Fruit fly (Drosophila melanogaster) whole organism, embryonic: ENCODE results near the gene Ctr9.

ENCODE experiments used
- Antp ChIP-seq: fragments of 200-800 bp; sonication (Bioruptor generic); optimal IDR thresholded peaks from 3 replicates; lab custom pipeline; 2016; ENCODE audit warnings: missing biosample characterization, missing genetic modification characterization
- Atf3 ChIP-seq: fragments of 200-800 bp; sonication (Bioruptor generic); optimal IDR thresholded peaks from 3 replicates; lab custom pipeline; 2016; ENCODE audit warnings: missing biosample characterization, missing genetic modification characterization
- CG10543 ChIP-seq: fragments of 200-800 bp; sonication (Bioruptor generic); optimal IDR thresholded peaks from 3 replicates; lab custom pipeline; 2017; ENCODE audit warnings: missing biosample characterization, mild to moderate bottlenecking, missing genetic modification characterization, moderate library complexity
- CG11560 ChIP-seq: fragments of 200-800 bp; sonication (Bioruptor generic); IDR thresholded peaks from 3 replicates; pipeline ENCODE4 v1.3.6; 2022; ENCODE audit warnings: missing biosample characterization, missing genetic modification characterization
- CG12071 ChIP-seq: fragments of 200-800 bp; sonication (Bioruptor generic); optimal IDR thresholded peaks from 3 replicates; lab custom pipeline; 2018; ENCODE audit warnings: missing biosample characterization, mild to moderate bottlenecking, missing genetic modification characterization
- CG15514 ChIP-seq: fragments of 200-800 bp; sonication (Bioruptor generic); optimal IDR thresholded peaks from 3 replicates; lab custom pipeline; 2017; ENCODE audit warnings: missing biosample characterization, missing genetic modification characterization, mild to moderate bottlenecking, moderate library complexity, missing genetic modification reagents
- CG1603 ChIP-seq: fragments of 200-800 bp; sonication (Bioruptor generic); optimal IDR thresholded peaks from 2 replicates; lab custom pipeline; 2019; ENCODE audit warnings: missing biosample characterization, mild to moderate bottlenecking, missing genetic modification characterization, moderate library complexity
- CG17186 ChIP-seq: fragments of 200-800 bp; sonication (Bioruptor generic); optimal IDR thresholded peaks from 3 replicates; lab custom pipeline; 2017; ENCODE audit warnings: missing biosample characterization, missing genetic modification reagents, missing genetic modification characterization
- CG1792 ChIP-seq: fragments of 200-800 bp; sonication (Bioruptor generic); optimal IDR thresholded peaks from 2 replicates; lab custom pipeline; 2016; ENCODE audit warnings: missing biosample characterization, missing genetic modification characterization
- CG18619 ChIP-seq: fragments of 200-800 bp; sonication (Bioruptor generic); optimal IDR thresholded peaks from 3 replicates; lab custom pipeline; 2017; ENCODE audit warnings: missing biosample characterization, mild to moderate bottlenecking, missing genetic modification characterization
- CG2116 ChIP-seq: fragments of 200-800 bp; sonication (Bioruptor generic); optimal IDR thresholded peaks from 3 replicates; lab custom pipeline; 2018; ENCODE audit warnings: missing biosample characterization, mild to moderate bottlenecking, missing genetic modification characterization
- CG3838 ChIP-seq: fragments of 200-800 bp; sonication (Bioruptor generic); optimal IDR thresholded peaks from 3 replicates; lab custom pipeline; 2016; ENCODE audit warnings: missing biosample characterization, missing genetic modification characterization
- CG6689 ChIP-seq: fragments of 200-800 bp; sonication (Bioruptor generic); IDR thresholded peaks from 2 replicates; pipeline ENCODE4 v1.3.6; 2022; ENCODE audit warnings: missing biosample characterization, missing genetic modification characterization
- CG6854 ChIP-seq: fragments of 200-800 bp; sonication (Bioruptor generic); optimal IDR thresholded peaks from 3 replicates; lab custom pipeline; 2017; ENCODE audit warnings: missing biosample characterization, mild to moderate bottlenecking, missing genetic modification characterization
- CG8359 ChIP-seq: fragments of 200-800 bp; sonication (Bioruptor generic); optimal IDR thresholded peaks from 2 replicates; lab custom pipeline; 2017; ENCODE audit warnings: missing biosample characterization, mild to moderate bottlenecking, missing genetic modification characterization, borderline replicate concordance
- ERR ChIP-seq: fragments of 200-800 bp; sonication (Bioruptor generic); optimal IDR thresholded peaks from 2 replicates; lab custom pipeline; 2016; ENCODE audit warnings: missing biosample characterization, missing genetic modification characterization
- Elba2 ChIP-seq: fragments of 200-800 bp; sonication (Bioruptor generic); optimal IDR thresholded peaks from 3 replicates; lab custom pipeline; 2016; ENCODE audit warnings: missing biosample characterization, missing genetic modification characterization
- Ets65A ChIP-seq: fragments of 200-800 bp; sonication (Bioruptor generic); peaks from one replicate; lab custom pipeline; 2016; ENCODE audit warnings: missing biosample characterization, missing genetic modification characterization
- Fer2 ChIP-seq: fragments of 200-800 bp; sonication (Bioruptor generic); optimal IDR thresholded peaks from 2 replicates; lab custom pipeline; 2018; ENCODE audit warnings: missing biosample characterization, mild to moderate bottlenecking, missing genetic modification characterization, moderate library complexity
- HmgD ChIP-seq: fragments of 200-800 bp; sonication (Bioruptor generic); optimal IDR thresholded peaks from 3 replicates; lab custom pipeline; 2016; ENCODE audit warnings: missing biosample characterization, missing genetic modification characterization
- MTF-1 ChIP-seq: fragments of 200-800 bp; sonication (Bioruptor generic); optimal IDR thresholded peaks from 2 replicates; lab custom pipeline; 2018; ENCODE audit warnings: missing biosample characterization, mild to moderate bottlenecking, missing genetic modification characterization, borderline replicate concordance
- NK7.1 ChIP-seq: fragments of 200-800 bp; sonication (Bioruptor generic); optimal IDR thresholded peaks from 3 replicates; lab custom pipeline; 2016; ENCODE audit warnings: missing biosample characterization, missing genetic modification characterization
- Nf-YB ChIP-seq: fragments of 200-800 bp; sonication (Bioruptor generic); optimal IDR thresholded peaks from 3 replicates; lab custom pipeline; 2019; ENCODE audit warnings: missing biosample characterization, mild to moderate bottlenecking, missing genetic modification characterization, moderate library complexity
- Ptx1 ChIP-seq: fragments of 200-800 bp; sonication (Bioruptor generic); IDR thresholded peaks from 2 replicates; pipeline ENCODE4 v1.3.6; 2022; ENCODE audit warnings: missing biosample characterization, missing genetic modification characterization
- Rx ChIP-seq: fragments of 200-800 bp; sonication (Bioruptor generic); IDR thresholded peaks from 2 replicates; pipeline ENCODE4 v1.3.6; 2022; ENCODE audit warnings: missing biosample characterization, missing genetic modification characterization
- Tbp ChIP-seq: fragments of >200 bp; optimal IDR thresholded peaks from 2 replicates; lab custom pipeline; 2018; ENCODE audit warnings: missing biosample characterization, missing genetic modification characterization
- al ChIP-seq: fragments of 200-800 bp; sonication (Bioruptor generic); IDR thresholded peaks from 2 replicates; pipeline ENCODE4 v1.3.6; 2022; ENCODE audit warnings: missing biosample characterization, missing genetic modification characterization
- ase ChIP-seq: fragments of 200-800 bp; sonication (Bioruptor generic); IDR thresholded peaks from 3 replicates; pipeline ENCODE4 v1.3.6; 2022; ENCODE audit warnings: missing biosample characterization, missing genetic modification characterization
- bsh ChIP-seq, 2 experiments: fragments of 200-800 bp; sonication (Bioruptor generic); optimal IDR thresholded peaks; 2 replicates each; lab custom pipeline; 2017 to 2018; ENCODE audit warnings: mild to moderate bottlenecking in 2 of 2, missing biosample characterization in 2 of 2, missing genetic modification characterization in 2 of 2, moderate library complexity in 1 of 2
- btn ChIP-seq: fragments of 200-800 bp; sonication (Bioruptor generic); optimal IDR thresholded peaks from 2 replicates; lab custom pipeline; 2016; ENCODE audit warnings: missing biosample characterization, missing genetic modification characterization
- chif ChIP-seq, 2 experiments: fragments of 200-800 bp; sonication (Bioruptor generic); optimal IDR thresholded peaks; 3 replicates each; lab custom pipeline; 2016; ENCODE audit warnings: missing biosample characterization in 2 of 2, missing genetic modification characterization in 2 of 2
- ci ChIP-seq: fragments of 200-800 bp; sonication (Bioruptor generic); IDR thresholded peaks from 3 replicates; pipeline ENCODE4 v1.3.6; 2022; ENCODE audit warnings: missing biosample characterization, missing genetic modification characterization
- dmrt99B ChIP-seq: fragments of 200-800 bp; sonication (Bioruptor generic); optimal IDR thresholded peaks from 2 replicates; lab custom pipeline; 2018; ENCODE audit warnings: missing biosample characterization, mild to moderate bottlenecking, missing genetic modification characterization, moderate library complexity
- emc ChIP-seq: fragments of 200-800 bp; sonication (Bioruptor generic); optimal IDR thresholded peaks from 2 replicates; lab custom pipeline; 2016; ENCODE audit warnings: missing biosample characterization, missing genetic modification characterization
- maf-S ChIP-seq: fragments of 200-800 bp; sonication (Bioruptor generic); optimal IDR thresholded peaks from 2 replicates; lab custom pipeline; 2016; ENCODE audit warnings: missing biosample characterization, missing genetic modification characterization
- mam ChIP-seq: fragments of 200-800 bp; sonication (Bioruptor generic); optimal IDR thresholded peaks from 3 replicates; lab custom pipeline; 2016; ENCODE audit warnings: missing biosample characterization, missing genetic modification characterization
- nau ChIP-seq: fragments of 200-800 bp; sonication (Bioruptor generic); optimal IDR thresholded peaks from 3 replicates; lab custom pipeline; 2017; ENCODE audit warnings: missing biosample characterization, mild to moderate bottlenecking, missing genetic modification characterization, missing genetic modification reagents
- nom ChIP-seq: fragments of 200-800 bp; sonication (Bioruptor generic); optimal IDR thresholded peaks from 2 replicates; lab custom pipeline; 2017; ENCODE audit warnings: missing biosample characterization, missing genetic modification characterization, mild to moderate bottlenecking, moderate library complexity, missing genetic modification reagents
- org-1 ChIP-seq: fragments of 200-800 bp; sonication (Bioruptor generic); optimal IDR thresholded peaks from 2 replicates; lab custom pipeline; 2017; ENCODE audit warnings: missing biosample characterization, missing genetic modification characterization
- p53 ChIP-seq: fragments of 200-800 bp; sonication (Bioruptor generic); optimal IDR thresholded peaks from 2 replicates; lab custom pipeline; 2016; ENCODE audit warnings: missing biosample characterization, missing genetic modification characterization
- pzg ChIP-seq: fragments of 200-800 bp; sonication (Bioruptor generic); optimal IDR thresholded peaks from 3 replicates; lab custom pipeline; 2018; ENCODE audit warnings: missing biosample characterization, mild to moderate bottlenecking, missing genetic modification characterization, moderate library complexity
- repo ChIP-seq: fragments of 200-800 bp; sonication (Bioruptor generic); optimal IDR thresholded peaks from 2 replicates; lab custom pipeline; 2016; ENCODE audit warnings: missing biosample characterization, missing genetic modification characterization
- row ChIP-seq: fragments of 200-800 bp; sonication (Bioruptor generic); IDR thresholded peaks from 3 replicates; pipeline ENCODE4 v1.3.6; 2022; ENCODE audit warnings: missing biosample characterization, missing genetic modification characterization
- sens ChIP-seq: fragments of 200-800 bp; sonication (Bioruptor generic); peaks from one replicate; lab custom pipeline; 2016; ENCODE audit warnings: missing biosample characterization, missing genetic modification characterization
- sens-2 ChIP-seq: fragments of 200-800 bp; sonication (Bioruptor generic); IDR thresholded peaks from 2 replicates; pipeline ENCODE4 v1.3.6; 2022; ENCODE audit warnings: missing biosample characterization, missing genetic modification characterization
- sr ChIP-seq: fragments of 200-800 bp; sonication (Bioruptor generic); IDR thresholded peaks from 3 replicates; pipeline ENCODE4 v1.3.6; 2022; ENCODE audit warnings: missing biosample characterization, missing genetic modification characterization
- tup ChIP-seq: fragments of 200-800 bp; sonication (Bioruptor generic); optimal IDR thresholded peaks from 2 replicates; lab custom pipeline; 2016; ENCODE audit warnings: missing biosample characterization, mild to moderate bottlenecking, missing genetic modification characterization, moderate library complexity
- z ChIP-seq: fragments of 200-800 bp; sonication (Bioruptor generic); IDR thresholded peaks from 3 replicates; pipeline ENCODE4 v1.3.6; 2022; ENCODE audit warnings: missing biosample characterization, missing genetic modification characterization
- zfh1 ChIP-seq: fragments of 200-800 bp; sonication (Bioruptor generic); IDR thresholded peaks from 3 replicates; pipeline ENCODE4 v1.3.6; 2022; ENCODE audit warnings: missing biosample characterization, missing genetic modification characterization

Ctr9 gene

DNA sequence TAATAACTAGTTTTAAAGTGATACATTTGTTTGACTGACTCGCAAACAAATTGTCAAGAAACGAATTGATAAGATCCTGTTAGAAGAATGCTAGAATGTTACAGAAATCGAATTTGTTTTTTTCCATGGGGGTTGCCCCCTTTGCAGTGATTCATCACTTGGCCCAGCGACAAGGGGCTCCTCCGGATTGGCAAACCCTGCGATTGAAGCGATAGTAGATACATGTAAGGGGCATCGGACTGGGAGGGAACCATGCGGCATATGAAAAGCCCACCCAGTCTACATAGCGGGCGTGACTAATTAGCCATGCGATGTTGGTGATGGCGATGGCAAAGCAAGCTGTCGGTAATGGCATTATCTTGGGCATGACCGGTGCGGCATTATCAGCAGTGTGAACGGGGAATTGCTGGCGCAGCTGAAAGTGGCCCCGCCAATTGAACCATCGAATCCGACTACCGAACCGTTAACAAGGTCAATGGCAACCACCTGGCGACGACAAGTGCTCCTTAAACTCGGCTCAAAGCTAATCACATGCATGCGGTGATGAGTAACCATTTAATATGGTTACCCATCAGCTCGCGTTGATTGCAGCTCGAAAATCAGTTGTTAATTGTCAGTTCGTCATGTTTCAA lies 40.0 kb downstream of the Ctr9 start (continued):
- TF ChIP-seq dmrt99B (tag; lab: Kevin White, UChicago): no peak
- TF ChIP-seq ERR (GFP tag; lab: Kevin White, UChicago): no peak
- no peak for TF ChIP-seq repo (GFP tag; lab: Kevin White, UChicago)
- TF ChIP-seq pzg (GFP tag; lab: Kevin White, UChicago): no peak
- no peak for TF ChIP-seq mam (GFP tag; lab: Kevin White, UChicago)
- no peak for TF ChIP-seq MTF-1 (GFP tag; lab: Kevin White, UChicago)
- TF ChIP-seq CG10543 (GFP tag; lab: Kevin White, UChicago): peak; percentile 44
- no peak for TF ChIP-seq sr (GFP tag; lab: Robert Waterston, UW)
- no peak for TF ChIP-seq Elba2 (GFP tag; lab: Kevin White, UChicago)
- no peak for TF ChIP-seq org-1
- TF ChIP-seq al (GFP tag; lab: Robert Waterston, UW): no peak
- no peak for TF ChIP-seq p53 (GFP tag; lab: Kevin White, UChicago)
- TF ChIP-seq CG1792 (GFP tag; lab: Kevin White, UChicago): no peak
- TF ChIP-seq CG18619 (GFP tag; lab: Kevin White, UChicago): no peak
- no peak for TF ChIP-seq Nf-YB (GFP tag; lab: Kevin White, UChicago)
- TF ChIP-seq NK7.1: no peak

DNA sequence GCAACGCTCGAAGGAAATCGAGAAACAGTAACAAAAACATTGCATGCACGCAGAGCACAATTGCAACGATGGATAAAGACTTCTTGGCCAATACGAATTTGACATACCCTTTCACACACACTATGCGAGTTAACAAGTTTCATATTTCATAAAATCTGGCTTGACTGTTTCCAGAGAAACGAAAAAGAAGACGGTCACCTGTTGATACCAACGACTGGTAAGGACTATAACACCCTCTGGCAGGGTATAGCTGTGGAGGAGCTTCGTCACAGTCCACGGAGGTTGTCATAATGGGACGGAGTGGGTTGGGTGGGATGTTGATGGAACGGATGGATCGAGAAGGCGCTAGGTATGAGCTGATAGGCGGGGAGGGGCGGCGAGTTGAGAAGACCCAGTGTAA lies 41.2 kb downstream of the Ctr9 start:
- peak; percentile 54; the same call in 1 of the 3 replicates for TF ChIP-seq ci (GFP tag; lab: Robert Waterston, UW)
- no peak for TF ChIP-seq Tbp
- TF ChIP-seq Rx (GFP tag; lab: Robert Waterston, UW): 0 out of 2 replicates have a peak, but pooled peaks have one; percentile 21
- TF ChIP-seq CG6689 (GFP tag; lab: Robert Waterston, UW): 0 out of 2 replicates have a peak, but pooled peaks have one; percentile 18
- peak; percentile 23 for TF ChIP-seq CG1603 (tag; lab: Kevin White, UChicago)
- no peak for TF ChIP-seq HmgD (GFP tag; lab: Kevin White, UChicago)
- TF ChIP-seq CG2116: no peak
- TF ChIP-seq CG15514 (GFP tag; lab: Kevin White, UChicago): no peak
- TF ChIP-seq Antp (GFP tag; lab: Kevin White, UChicago): peak; percentile 9
- no peak for TF ChIP-seq CG17186 (GFP tag; lab: Kevin White, UChicago)
- peak in 1 of 2 experiments; percentile 56 for TF ChIP-seq bsh (GFP tag; optimal IDR thresholded peaks at IDR 0.05; lab: Kevin White, UChicago)
- TF ChIP-seq Atf3 (GFP tag; lab: Kevin White, UChicago): no peak
- TF ChIP-seq chif (GFP tag; optimal IDR thresholded peaks at IDR 0.05; lab: Kevin White, UChicago): no peak
- no peak for TF ChIP-seq nau
- TF ChIP-seq Ets65A (GFP tag; lab: Kevin White, UChicago): peak; percentile 89
- TF ChIP-seq CG11560 (tag; lab: Robert Waterston, UW): no peak
- no peak for TF ChIP-seq CG3838
- TF ChIP-seq maf-S (GFP tag; lab: Kevin White, UChicago): no peak
- TF ChIP-seq CG12071: no peak
- TF ChIP-seq btn (GFP tag; lab: Kevin White, UChicago): no peak
- no peak for TF ChIP-seq tup (GFP tag; lab: Kevin White, UChicago)
- TF ChIP-seq CG18619 (GFP tag; lab: Kevin White, UChicago): no peak
- no peak for TF ChIP-seq emc (GFP tag; lab: Kevin White, UChicago)
- peak; percentile 1 for TF ChIP-seq nom
- no peak for TF ChIP-seq CG8359 (GFP tag; lab: Kevin White, UChicago)
- 0 out of 3 replicates have a peak, but pooled peaks have one; percentile 23 for TF ChIP-seq zfh1 (GFP tag; lab: Robert Waterston, UW)
- no peak for TF ChIP-seq z (GFP tag; lab: Robert Waterston, UW)
- peak; percentile 22; the same call in 1 of the 3 replicates for TF ChIP-seq row (GFP tag; lab: Robert Waterston, UW)
- TF ChIP-seq Fer2 (tag; lab: Kevin White, UChicago): no peak
- 0 out of 2 replicates have a peak, but pooled peaks have one; percentile 29 for TF ChIP-seq Ptx1 (GFP tag; lab: Robert Waterston, UW)
- TF ChIP-seq sens: peak; percentile 74
- TF ChIP-seq repo (GFP tag; lab: Kevin White, UChicago): no peak
- TF ChIP-seq sens-2: 0 out of 2 replicates have a peak, but pooled peaks have one; percentile 5
- no peak for TF ChIP-seq ase (GFP tag; lab: Robert Waterston, UW)
- no peak for TF ChIP-seq CG6854 (GFP tag; lab: Kevin White, UChicago)
